3 worm cellular contexts compared by ENCODE assay signal in the genomic region with DNA sequence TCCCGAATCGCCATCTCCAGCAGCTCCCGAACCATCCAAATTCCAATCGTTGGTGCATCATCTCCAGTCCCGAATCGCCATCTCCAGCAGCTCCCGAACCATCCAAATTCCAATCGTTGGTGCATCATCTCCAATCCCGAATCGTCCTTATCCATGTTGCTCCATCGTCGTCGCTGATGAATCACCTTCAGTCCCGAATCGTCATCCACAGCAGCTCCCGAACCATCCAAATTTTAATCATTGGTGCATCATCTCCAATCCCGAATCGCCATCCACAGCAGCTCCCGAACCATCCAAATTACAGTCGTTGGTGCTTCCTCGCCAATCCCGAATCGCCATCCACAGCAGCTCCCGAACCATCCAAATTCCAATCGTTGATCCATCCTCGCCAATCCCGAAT.
TF ChIP-seq lines count a peak whose summit lies in the region.

No protein-coding gene starts in this region.

TF ChIP-seq in whole organism, L4 larva, 104 proteins besides CTCF, POLR2A, EP300 and RAD21:
- TF ChIP-seq zfp-3 (GFP tag; conservative IDR thresholded peaks at IDR 0.05; lab: Robert Waterston, UW) (peak; percentile 69; the same call in 1 of the 2 replicates), zip-11 (GFP tag; IDR thresholded peaks at IDR 0.05; lab: Robert Waterston, UW) (0 out of 2 replicates have a peak, but pooled peaks have one; percentile 47), T26A8.4 (GFP tag; IDR thresholded peaks at IDR 0.05; lab: Robert Waterston, UW) (peak; percentile 65), egl-43 (GFP tag; IDR thresholded peaks at IDR 0.05; lab: Robert Waterston, UW) (peak; percentile 81), F26F4.8 (GFP tag; conservative IDR thresholded peaks at IDR 0.05; lab: Robert Waterston, UW) (0 out of 2 replicates have a peak, but pooled peaks have one; percentile 8), lin-38 (GFP tag; IDR thresholded peaks at IDR 0.05; lab: Robert Waterston, UW) (peak; percentile 42; the same call in 1 of the 2 replicates), mxl-2 (GFP tag; conservative IDR thresholded peaks at IDR 0.05; lab: Robert Waterston, UW) (peak; percentile 30; the same call in 1 of the 2 replicates), madf-5 (GFP tag; IDR thresholded peaks at IDR 0.05; lab: Robert Waterston, UW) (0 out of 4 replicates have a peak, but pooled peaks of 1 of the 2 experiments have one; percentile 55), mdt-29 (GFP tag; IDR thresholded peaks at IDR 0.05; lab: Robert Waterston, UW) (0 out of 2 replicates have a peak, but pooled peaks have one; percentile 37)

TF ChIP-seq in whole organism, midembryonic, 9 proteins besides CTCF, POLR2A, EP300 and RAD21:
- TF ChIP-seq ztf-23 (GFP tag; IDR thresholded peaks at IDR 0.05; lab: Robert Waterston, UW) (0 out of 2 replicates have a peak, but pooled peaks have one; percentile 8), klf-2 (GFP tag; conservative IDR thresholded peaks at IDR 0.05; lab: Robert Waterston, UW) (0 out of 2 replicates have a peak, but pooled peaks have one; percentile 15)

TF ChIP-seq in whole organism, young adult, 124 proteins besides CTCF, POLR2A, EP300 and RAD21:
- TF ChIP-seq pbrm-1 (GFP tag; IDR thresholded peaks at IDR 0.05; lab: Robert Waterston, UW) (0 out of 2 replicates have a peak, but pooled peaks have one; percentile 46), hmg-1.2 (GFP tag; IDR thresholded peaks at IDR 0.05; lab: Robert Waterston, UW) (peak; percentile 23; the same call in 1 of the 2 replicates), hsf-1 (GFP tag; IDR thresholded peaks at IDR 0.05; lab: Robert Waterston, UW) (peak; percentile 54; the same call in 1 of the 2 replicates), sea-2 (GFP tag; IDR thresholded peaks at IDR 0.05; lab: Robert Waterston, UW) (0 out of 2 replicates have a peak, but pooled peaks have one; percentile 64), mcd-1 (GFP tag; IDR thresholded peaks at IDR 0.05; lab: Robert Waterston, UW) (0 out of 2 replicates have a peak, but pooled peaks have one; percentile 8), rcor-1 (GFP tag; IDR thresholded peaks at IDR 0.05; lab: Robert Waterston, UW) (peak; percentile 31; the same call in 1 of the 2 replicates), Y79H2A.3 (GFP tag; conservative IDR thresholded peaks at IDR 0.05; lab: Robert Waterston, UW) (0 out of 2 replicates have a peak, but pooled peaks have one; percentile 36), Y56A3A.18 (GFP tag; IDR thresholded peaks at IDR 0.05; lab: Robert Waterston, UW) (peak; percentile 42; the same call in 1 of the 2 replicates), egl-44 (GFP tag; IDR thresholded peaks at IDR 0.05; lab: Robert Waterston, UW) (peak; percentile 24; the same call in 1 of the 2 replicates), F37B4.10 (GFP tag; IDR thresholded peaks at IDR 0.05; lab: Robert Waterston, UW) (peak; percentile 89; the same call in 1 of the 2 replicates)
TF ChIP-seq in whole organism, young adult: peak in this region for 10; not testable (repeated sequence) for 114.
